Worm (Caenorhabditis elegans): ENCODE results near the gene pqn-31.

- no peak for TF ChIP-seq nhr-12 (tag; optimal IDR thresholded peaks at IDR 0.05)
- no peak for TF ChIP-seq unc-62 (GFP tag; optimal IDR thresholded peaks at IDR 0.05)
- TF ChIP-seq nhr-237 (tag; optimal IDR thresholded peaks at IDR 0.05): no peak
- TF ChIP-seq egl-27 (tag; optimal IDR thresholded peaks at IDR 0.05): no peak
- no peak for TF ChIP-seq nhr-77 (tag; optimal IDR thresholded peaks at IDR 0.05)
- TF ChIP-seq zag-1 (tag; optimal IDR thresholded peaks at IDR 0.05): no peak
- no peak for TF ChIP-seq ama-1 (optimal IDR thresholded peaks at IDR 0.05)
- no peak for TF ChIP-seq F13H6.1 (tag; optimal IDR thresholded peaks at IDR 0.05)
- TF ChIP-seq fos-1 (tag; optimal IDR thresholded peaks at IDR 0.05): no peak
These were observed 14.4 kb upstream of the pqn-31 start for ce11 chrV:9094976-9095375.

All from whole organism, L2 larva.